Fruit fly (Drosophila melanogaster): ENCODE results near the gene cwo.

cwo gene

dm6 chr3R:10350741-10351629 is 37.1 kb upstream of the cwo start (continued):
- peak; percentile 74 for TF ChIP-seq CG4318 (GFP tag; optimal IDR thresholded peaks at IDR 0.05)
- peak; percentile 84 for TF ChIP-seq Smox (GFP tag; optimal IDR thresholded peaks at IDR 0.05)
- TF ChIP-seq fkh (GFP tag; optimal IDR thresholded peaks at IDR 0.05), result peak; percentile 100
- TF ChIP-seq CG8632 (GFP tag; optimal IDR thresholded peaks at IDR 0.05), result peak; percentile 74
- no peak for TF ChIP-seq Hr38 (GFP tag; optimal IDR thresholded peaks at IDR 0.05)
- no peak for TF ChIP-seq CG16779 (tag; optimal IDR thresholded peaks at IDR 0.05)
- TF ChIP-seq CG3919 (GFP tag; optimal IDR thresholded peaks at IDR 0.05), result peak; percentile 81
- peak; percentile 72 for TF ChIP-seq CG11902 (GFP tag; optimal IDR thresholded peaks at IDR 0.05)
- peak; percentile 79 for TF ChIP-seq CG6276 (GFP tag; optimal IDR thresholded peaks at IDR 0.05)
- no peak for TF ChIP-seq CG6808 (GFP tag; optimal IDR thresholded peaks at IDR 0.05)
- TF ChIP-seq spab (GFP tag; optimal IDR thresholded peaks at IDR 0.05), result peak; percentile 50
- TF ChIP-seq CG8119 (GFP tag; IDR thresholded peaks at IDR 0.05), result no peak
- peak; percentile 61 for TF ChIP-seq CG8319 (GFP tag; optimal IDR thresholded peaks at IDR 0.05)
- peak; percentile 86 for TF ChIP-seq OdsH (GFP tag; optimal IDR thresholded peaks at IDR 0.05)
- peak; percentile 81 for TF ChIP-seq CG10631 (GFP tag; optimal IDR thresholded peaks at IDR 0.05)
- TF ChIP-seq net (GFP tag; optimal IDR thresholded peaks at IDR 0.05), result peak; percentile 81
- TF ChIP-seq acj6 (GFP tag; optimal IDR thresholded peaks at IDR 0.05), result peak; percentile 84
- peak; percentile 72 for TF ChIP-seq Ets21C (GFP tag; optimal IDR thresholded peaks at IDR 0.05)
- peak; percentile 89 for TF ChIP-seq CG32006 (GFP tag; optimal IDR thresholded peaks at IDR 0.05)

DNA sequence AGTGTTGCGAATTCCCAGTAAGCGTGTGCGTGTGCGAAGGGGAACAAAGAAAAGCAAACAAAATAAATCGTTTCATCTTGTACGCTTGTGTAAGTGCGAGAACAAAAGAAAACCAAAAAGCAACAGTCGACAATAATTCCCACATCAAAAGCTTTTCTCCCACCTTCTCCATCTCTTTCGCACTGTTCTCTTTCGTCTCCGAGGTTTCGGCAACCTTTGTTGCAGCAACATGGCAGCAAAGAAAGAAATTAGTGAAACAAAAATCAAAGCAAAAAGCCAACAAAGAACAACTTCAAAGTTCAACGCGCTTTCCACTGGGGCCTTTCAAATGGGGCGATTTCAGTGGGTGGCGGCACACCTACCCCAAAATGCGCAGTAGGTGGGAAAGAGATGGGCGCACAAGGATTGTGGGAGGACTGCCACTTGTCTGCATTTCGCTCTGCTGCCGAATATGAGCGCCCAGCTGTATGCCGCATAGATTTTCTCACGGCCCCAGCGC is 36.0 kb upstream of the cwo start:
- TF ChIP-seq Blimp-1 (GFP tag; optimal IDR thresholded peaks at IDR 0.05), result peak; percentile 65
- peak; percentile 81 for TF ChIP-seq CG34406 (GFP tag; optimal IDR thresholded peaks at IDR 0.05)
- TF ChIP-seq net (GFP tag; optimal IDR thresholded peaks at IDR 0.05), result peak; percentile 93
- peak; percentile 12 for TF ChIP-seq lz (GFP tag; optimal IDR thresholded peaks at IDR 0.05)
- peak; percentile 78 for TF ChIP-seq CG8632 (GFP tag; optimal IDR thresholded peaks at IDR 0.05)
- peak; percentile 95 for TF ChIP-seq Lpt (GFP tag; optimal IDR thresholded peaks at IDR 0.05)
- peak; percentile 87 for TF ChIP-seq Eip78C (GFP tag)
- peak; percentile 65 for TF ChIP-seq acj6 (GFP tag; optimal IDR thresholded peaks at IDR 0.05)
- TF ChIP-seq CG10631 (GFP tag; optimal IDR thresholded peaks at IDR 0.05), result peak; percentile 79
- TF ChIP-seq achi (GFP tag; optimal IDR thresholded peaks at IDR 0.05), result peak; percentile 82
- TF ChIP-seq spab (GFP tag; optimal IDR thresholded peaks at IDR 0.05), result peak; percentile 99
- peak; percentile 92 for TF ChIP-seq pdm3 (GFP tag; optimal IDR thresholded peaks at IDR 0.05)
- TF ChIP-seq CG4318 (GFP tag; optimal IDR thresholded peaks at IDR 0.05), result peak; percentile 65
- peak; percentile 44 for TF ChIP-seq topi (GFP tag; optimal IDR thresholded peaks at IDR 0.05)
- TF ChIP-seq cyc (GFP tag; optimal IDR thresholded peaks at IDR 0.05), result no peak
- no peak for TF ChIP-seq CG15336 (GFP tag; IDR thresholded peaks at IDR 0.05)
- peak; percentile 98 for TF ChIP-seq CG6854 (GFP tag; optimal IDR thresholded peaks at IDR 0.05)
- peak; percentile 99 for TF ChIP-seq CG3032 (tag; optimal IDR thresholded peaks at IDR 0.05)
- no peak for TF ChIP-seq Hr38 (GFP tag; optimal IDR thresholded peaks at IDR 0.05)
- TF ChIP-seq Sox102F (GFP tag; optimal IDR thresholded peaks at IDR 0.05), result peak; percentile 83
- peak; percentile 98 for TF ChIP-seq CG10669 (GFP tag; optimal IDR thresholded peaks at IDR 0.05)
- peak; percentile 34 for TF ChIP-seq Met (GFP tag; optimal IDR thresholded peaks at IDR 0.05)
- TF ChIP-seq Eip75B (GFP tag; optimal IDR thresholded peaks at IDR 0.05), result peak; percentile 86
- peak; percentile 64 for TF ChIP-seq CG8319 (GFP tag; optimal IDR thresholded peaks at IDR 0.05)
- TF ChIP-seq Gug (GFP tag; IDR thresholded peaks at IDR 0.05), result no peak
- TF ChIP-seq fkh (GFP tag; optimal IDR thresholded peaks at IDR 0.05), result peak; percentile 72
- peak; percentile 98 for TF ChIP-seq CG6808 (GFP tag; optimal IDR thresholded peaks at IDR 0.05)
- peak; percentile 0 for TF ChIP-seq esn (GFP tag; optimal IDR thresholded peaks at IDR 0.05)
- TF ChIP-seq CG9139 (GFP tag; optimal IDR thresholded peaks at IDR 0.05), result peak; percentile 98
- peak; percentile 88 for TF ChIP-seq CG7368 (GFP tag; optimal IDR thresholded peaks at IDR 0.05)
- peak; percentile 94 for TF ChIP-seq CG32006 (GFP tag; optimal IDR thresholded peaks at IDR 0.05)
- TF ChIP-seq CG31627 (GFP tag; optimal IDR thresholded peaks at IDR 0.05), result peak; percentile 8
- peak; percentile 99 for TF ChIP-seq CG1621 (tag; optimal IDR thresholded peaks at IDR 0.05)
- peak; percentile 99 for TF ChIP-seq ss (GFP tag; optimal IDR thresholded peaks at IDR 0.05)
- peak; percentile 98 for TF ChIP-seq CG6276 (GFP tag; optimal IDR thresholded peaks at IDR 0.05)
- TF ChIP-seq vri (GFP tag; optimal IDR thresholded peaks at IDR 0.05), result peak; percentile 75
- TF ChIP-seq Sox14 (GFP tag; optimal IDR thresholded peaks at IDR 0.05), result peak; percentile 97
- TF ChIP-seq Ets96B (tag; optimal IDR thresholded peaks at IDR 0.05), result peak; percentile 99
- no peak for TF ChIP-seq CG11902 (GFP tag; optimal IDR thresholded peaks at IDR 0.05)
- TF ChIP-seq eg (GFP tag; IDR thresholded peaks at IDR 0.05), result no peak

Data from whole organism, prepupa.